Worm (Caenorhabditis elegans) whole organism, L2 larva: Measurements from ENCODE around the gene F40G9.8.

ENCODE experiments used
- C34F6.9 ChIP-seq: fragments of 150-350 bp; optimal IDR thresholded peaks from 2 replicates; lab custom pipeline; 2014; ENCODE audit warnings: missing biosample characterization, missing genetic modification characterization
- F13H6.1 ChIP-seq: sonication (generic microtip); optimal IDR thresholded peaks from 2 replicates; lab custom pipeline; 2016; ENCODE audit warnings: missing genetic modification characterization, missing compliant biosample characterization
- alr-1 ChIP-seq: fragments of 150-350 bp; optimal IDR thresholded peaks from 2 replicates; lab custom pipeline; 2014; ENCODE audit warnings: missing biosample characterization, missing genetic modification characterization
- aly-2 ChIP-seq: fragments of 150-350 bp; optimal IDR thresholded peaks from 2 replicates; lab custom pipeline; 2014; ENCODE audit warnings: missing biosample characterization, missing genetic modification characterization
- ama-1 ChIP-seq: fragments of 150-350 bp; optimal IDR thresholded peaks from 2 replicates; lab custom pipeline; 2018; ENCODE audit warnings: inconsistent platforms
- blmp-1 ChIP-seq: sonication (generic microtip); optimal IDR thresholded peaks from 2 replicates; lab custom pipeline; 2017; ENCODE audit warnings: missing genetic modification characterization, mild to moderate bottlenecking, missing compliant biosample characterization, antibody characterized with exemption, moderate library complexity; ENCODE audit not compliant: insufficient read depth
- ceh-16 ChIP-seq: fragments of 150-350 bp; optimal IDR thresholded peaks from 2 replicates; lab custom pipeline; 2014; ENCODE audit warnings: missing biosample characterization, missing genetic modification characterization
- ceh-82 ChIP-seq: fragments of 150-350 bp; optimal IDR thresholded peaks from 2 replicates; lab custom pipeline; 2014; ENCODE audit warnings: missing biosample characterization, missing genetic modification characterization
- crh-2 ChIP-seq: sonication (generic microtip); optimal IDR thresholded peaks from 2 replicates; lab custom pipeline; 2017; ENCODE audit warnings: missing biosample characterization, missing genetic modification characterization
- dmd-4 ChIP-seq: sonication (generic microtip); optimal IDR thresholded peaks from 2 replicates; lab custom pipeline; 2017; ENCODE audit warnings: missing biosample characterization, missing genetic modification characterization
- fos-1 ChIP-seq: fragments of 150-350 bp; optimal IDR thresholded peaks from 2 replicates; lab custom pipeline; 2014; ENCODE audit warnings: missing biosample characterization, missing genetic modification characterization
- gmeb-1 ChIP-seq: fragments of 150-350 bp; optimal IDR thresholded peaks from 2 replicates; lab custom pipeline; 2014; ENCODE audit warnings: missing biosample characterization, missing genetic modification characterization
- lin-11 ChIP-seq: fragments of 150-350 bp; sonication (generic microtip); optimal IDR thresholded peaks from 2 replicates; lab custom pipeline; 2014; ENCODE audit warnings: missing biosample characterization, missing genetic modification characterization, inconsistent platforms, mixed read lengths
- lin-39 ChIP-seq: fragments of 150-350 bp; optimal IDR thresholded peaks from 2 replicates; lab custom pipeline; 2014; ENCODE audit warnings: missing biosample characterization, missing genetic modification reagents, missing genetic modification characterization
- lsy-2 ChIP-seq, 2 experiments: fragments of 150-350 bp in 1 of 2; sonication (generic microtip) in 1 of 2; optimal IDR thresholded peaks; 2 replicates each; lab custom pipeline; 2014 to 2017; ENCODE audit warnings: missing biosample characterization in 2 of 2, missing genetic modification characterization in 2 of 2
- mdl-1 ChIP-seq, 2 experiments: fragments of 150-350 bp in 1 of 2; sonication (generic microtip) in 1 of 2; optimal IDR thresholded peaks; 2 replicates each; lab custom pipeline; 2017; ENCODE audit warnings: missing biosample characterization in 2 of 2, missing genetic modification characterization in 2 of 2
- nhr-10 ChIP-seq: sonication (generic microtip); optimal IDR thresholded peaks from 2 replicates; lab custom pipeline; 2017; ENCODE audit warnings: missing biosample characterization, missing genetic modification characterization
- nhr-12 ChIP-seq: fragments of 150-350 bp; optimal IDR thresholded peaks from 2 replicates; lab custom pipeline; 2014; ENCODE audit warnings: missing biosample characterization, missing genetic modification characterization
- nhr-129 ChIP-seq: fragments of 150-350 bp; optimal IDR thresholded peaks from 2 replicates; lab custom pipeline; 2014; ENCODE audit warnings: missing biosample characterization, missing genetic modification characterization
- nhr-21 ChIP-seq: fragments of 150-350 bp; optimal IDR thresholded peaks from 2 replicates; lab custom pipeline; 2014; ENCODE audit warnings: missing biosample characterization, missing genetic modification characterization
- nhr-237 ChIP-seq: fragments of 150-350 bp; optimal IDR thresholded peaks from 2 replicates; lab custom pipeline; 2014; ENCODE audit warnings: missing biosample characterization, missing genetic modification characterization
- nhr-6 ChIP-seq: fragments of 150-350 bp; optimal IDR thresholded peaks from 2 replicates; lab custom pipeline; 2014; ENCODE audit warnings: missing biosample characterization, missing genetic modification characterization
- peb-1 ChIP-seq: fragments of 150-350 bp; optimal IDR thresholded peaks from 2 replicates; lab custom pipeline; 2014; ENCODE audit warnings: missing biosample characterization, missing genetic modification characterization
- sem-4 ChIP-seq: fragments of 150-350 bp; optimal IDR thresholded peaks from 2 replicates; lab custom pipeline; 2014; ENCODE audit warnings: missing biosample characterization, missing genetic modification reagents, missing genetic modification characterization
- skn-1 ChIP-seq: sonication (generic microtip); optimal IDR thresholded peaks from 2 replicates; lab custom pipeline; 2017; ENCODE audit warnings: missing biosample characterization, missing genetic modification characterization
- sma-9 ChIP-seq, 2 experiments: fragments of 150-350 bp in 1 of 2; sonication (generic microtip) in 1 of 2; optimal IDR thresholded peaks; 2 replicates each; lab custom pipeline; 2014 to 2016; ENCODE audit warnings: missing genetic modification characterization in 2 of 2, mild to moderate bottlenecking in 1 of 2, missing biosample characterization in 1 of 2, missing compliant biosample characterization in 1 of 2, missing genetic modification reagents in 1 of 2, moderate library complexity in 1 of 2
- snpc-4 ChIP-seq: fragments of 150-350 bp; optimal IDR thresholded peaks from 2 replicates; lab custom pipeline; 2014; ENCODE audit warnings: missing biosample characterization, missing genetic modification characterization
- unc-39 ChIP-seq: fragments of 150-350 bp; optimal IDR thresholded peaks from 2 replicates; lab custom pipeline; 2014; ENCODE audit warnings: missing biosample characterization, missing genetic modification characterization
- unc-55 ChIP-seq: fragments of 150-350 bp; sonication (generic microtip); optimal IDR thresholded peaks from 3 replicates; lab custom pipeline; 2014; ENCODE audit warnings: missing biosample characterization, missing genetic modification reagents, missing genetic modification characterization
- unc-62 ChIP-seq: fragments of 150-350 bp; optimal IDR thresholded peaks from 2 replicates; lab custom pipeline; 2014; ENCODE audit warnings: missing biosample characterization, missing genetic modification reagents, missing genetic modification characterization
- zag-1 ChIP-seq: fragments of 150-350 bp; optimal IDR thresholded peaks from 2 replicates; lab custom pipeline; 2014; ENCODE audit warnings: missing biosample characterization, missing genetic modification characterization
- ztf-1 ChIP-seq: fragments of 200-800 bp; sonication (Bioruptor generic); conservative IDR thresholded peaks from 2 replicates; pipeline ENCODE4 v1.3.6; 2022; ENCODE audit warnings: missing genetic modification characterization, missing compliant biosample characterization
- ztf-11 ChIP-seq: sonication (generic microtip); optimal IDR thresholded peaks from 2 replicates; lab custom pipeline; 2017; ENCODE audit warnings: missing biosample characterization, missing genetic modification characterization
- ztf-4 ChIP-seq: fragments of 150-350 bp; optimal IDR thresholded peaks from 2 replicates; lab custom pipeline; 2014; ENCODE audit warnings: missing biosample characterization, missing genetic modification characterization

The F40G9.8 gene

DNA sequence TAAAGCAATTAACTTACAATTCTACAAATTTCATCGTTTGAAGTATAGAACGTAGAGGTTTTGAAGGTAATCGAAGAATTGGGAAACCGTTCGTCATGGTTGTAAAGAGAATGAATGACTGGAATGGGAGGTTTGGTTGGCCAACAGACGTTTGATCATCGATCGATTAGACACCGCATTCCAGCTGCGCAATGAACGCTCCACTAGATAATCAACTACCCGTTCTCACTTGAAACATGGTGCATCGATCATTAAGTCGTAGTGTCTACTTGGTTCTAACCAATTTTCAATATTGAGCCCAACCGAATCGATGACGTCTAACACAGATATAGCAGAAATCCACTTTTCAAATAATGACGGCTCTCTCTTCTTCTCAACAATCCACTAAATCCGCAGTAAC, 21.6 kb downstream of the F40G9.8 start, which contains the start of gene fbxb-82:
fbxb-82 (minus strand) TSS at position 101 of the 400 bp plus-strand sequence.
- TF ChIP-seq unc-39 (tag; lab: Kevin White, UChicago): no peak
- TF ChIP-seq ztf-11 (tag; lab: Kevin White, UChicago): no peak
- TF ChIP-seq sma-9 (GFP tag; optimal IDR thresholded peaks at IDR 0.05; lab: Kevin White, UChicago): no peak
- TF ChIP-seq sma-9 (tag; optimal IDR thresholded peaks at IDR 0.05; lab: Kevin White, UChicago): no peak
- TF ChIP-seq unc-55 (GFP tag; lab: Kevin White, UChicago): no peak
- TF ChIP-seq snpc-4: no peak
- TF ChIP-seq lin-11 (tag; lab: Kevin White, UChicago): no peak
- no peak for TF ChIP-seq lin-39
- TF ChIP-seq alr-1: no peak
- no peak for TF ChIP-seq ztf-1

DNA sequence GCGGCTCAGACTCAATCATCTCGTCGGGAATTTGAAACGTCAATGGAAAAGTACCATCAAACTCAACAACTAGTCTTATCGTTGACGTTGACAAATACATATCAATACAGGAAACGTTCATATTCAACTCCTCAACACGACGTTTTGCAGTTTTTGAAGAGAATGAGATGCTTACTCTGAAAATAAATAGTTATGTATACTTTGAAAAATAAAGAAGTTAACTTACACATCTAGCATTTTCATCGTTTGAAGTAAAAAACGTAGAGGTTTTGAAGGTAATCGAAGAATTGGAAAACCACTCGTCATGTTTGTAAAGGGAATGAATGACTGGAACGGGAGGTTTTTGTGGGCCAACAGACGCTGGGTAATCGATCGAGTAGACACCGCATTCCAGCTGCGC, 23.8 kb downstream of the F40G9.8 start, which contains the start of gene fbxb-81:
fbxb-81 (minus strand) TSS at position 314 of the 400 bp plus-strand sequence.
- no peak for TF ChIP-seq lin-39

DNA sequence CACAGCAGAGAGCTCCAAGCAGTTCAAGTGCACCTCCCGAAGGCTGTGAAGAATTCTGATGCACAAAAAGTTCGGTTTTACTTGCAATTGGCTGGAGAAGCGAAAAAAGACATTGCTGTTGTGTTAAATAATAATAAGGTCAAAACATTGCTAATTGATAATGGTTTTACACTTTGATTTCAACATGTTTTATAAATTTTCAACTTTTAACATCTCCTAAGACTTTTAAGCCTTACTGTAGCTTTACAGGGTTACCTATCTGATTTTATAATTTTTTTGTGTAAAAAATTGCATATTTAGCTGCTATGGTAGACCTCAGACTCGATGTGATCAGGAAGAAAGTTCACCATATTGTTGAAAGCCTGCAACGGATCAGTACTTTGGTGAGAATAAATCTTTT, 30.5 kb downstream of the F40G9.8 start, which contains the start of gene pals-25:
pals-25 (plus strand) TSS at position 301 of the 400 bp plus-strand sequence.
- TF ChIP-seq zag-1 (no peak), blmp-1 (tag; lab: Kevin White, UChicago) (no peak), unc-39 (tag; lab: Kevin White, UChicago) (no peak), ztf-11 (tag; lab: Kevin White, UChicago) (no peak), ama-1 (lab: Kevin White, UChicago) (no peak), ztf-1 (no peak), mdl-1 (tag; optimal IDR thresholded peaks at IDR 0.05; lab: Kevin White, UChicago) (no peak), aly-2 (tag; lab: Kevin White, UChicago) (no peak), snpc-4 (no peak), lin-39 (no peak), nhr-129 (tag; lab: Kevin White, UChicago) (no peak), lin-11 (tag; lab: Kevin White, UChicago) (no peak), gmeb-1 (tag; lab: Kevin White, UChicago) (no peak), ceh-82 (tag; lab: Kevin White, UChicago) (no peak), nhr-10 (tag; lab: Kevin White, UChicago) (no peak)

DNA sequence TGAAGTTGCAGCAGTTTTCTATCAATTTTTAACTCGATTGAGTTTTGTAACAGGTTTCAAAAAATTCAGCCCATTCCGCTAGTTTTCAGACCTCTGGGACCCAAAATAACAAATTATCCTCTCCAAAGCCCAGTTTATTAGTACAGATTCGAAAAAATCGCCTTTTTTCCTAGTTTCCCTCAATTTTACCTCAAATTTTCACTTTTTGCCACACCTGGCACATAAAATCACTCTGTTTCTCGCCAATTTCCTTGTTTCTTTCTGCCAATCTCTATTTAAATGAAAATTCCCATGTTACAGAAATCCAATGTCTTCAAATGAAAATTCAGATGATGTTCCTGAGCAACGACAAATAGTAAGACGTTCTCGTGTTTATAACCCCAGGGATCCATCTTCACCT, 32.6 kb downstream of the F40G9.8 start, which contains the start of gene pals-22:
pals-22 (plus strand) TSS at position 301 of the 400 bp plus-strand sequence.
- TF ChIP-seq nhr-6 (no peak), peb-1 (tag; lab: Kevin White, UChicago) (no peak)
- TF ChIP-seq, all 48 proteins: peak for 0

DNA sequence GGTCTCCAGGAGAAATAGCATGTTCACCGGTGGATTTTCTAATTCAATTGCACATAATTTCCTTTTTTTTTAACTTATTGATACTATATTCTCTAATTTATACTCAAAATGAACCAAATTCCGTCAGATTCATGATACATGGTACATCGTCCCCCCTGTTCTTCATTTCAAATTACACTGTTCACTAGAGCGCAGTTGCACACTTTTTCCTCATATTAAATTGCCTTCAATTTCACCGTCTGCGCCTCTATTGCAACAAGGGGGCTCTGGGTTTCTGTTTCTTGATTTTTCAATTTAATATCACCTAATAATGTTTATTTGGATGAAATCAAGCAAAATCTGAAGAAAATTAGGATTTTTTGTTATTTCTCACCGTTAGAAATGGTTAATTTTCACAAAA, 33.0 kb downstream of the F40G9.8 start:
- peak in 1 of 2 experiments; percentile 75 for TF ChIP-seq lsy-2 (tag; optimal IDR thresholded peaks at IDR 0.05; lab: Kevin White, UChicago)
- peak; percentile 19 for TF ChIP-seq zag-1
- no peak for TF ChIP-seq lin-11 (tag; lab: Kevin White, UChicago)
- no peak for TF ChIP-seq skn-1 (tag; lab: Kevin White, UChicago)
- peak; percentile 46 for TF ChIP-seq gmeb-1 (tag; lab: Kevin White, UChicago)
- TF ChIP-seq nhr-129 (tag; lab: Kevin White, UChicago): peak; percentile 79
- peak; percentile 31 for TF ChIP-seq nhr-6
- no peak for TF ChIP-seq ama-1 (lab: Kevin White, UChicago)
- peak; percentile 54 for TF ChIP-seq fos-1 (tag; lab: Kevin White, UChicago)
- peak; percentile 22 for TF ChIP-seq F13H6.1 (tag; lab: Kevin White, UChicago)
- TF ChIP-seq nhr-21 (tag; lab: Kevin White, UChicago): peak; percentile 16
- peak; percentile 84 for TF ChIP-seq unc-55 (GFP tag; lab: Kevin White, UChicago)
- TF ChIP-seq C34F6.9: peak; percentile 83
- TF ChIP-seq crh-2: peak; percentile 60
- TF ChIP-seq unc-62 (GFP tag; lab: Kevin White, UChicago): no peak

DNA sequence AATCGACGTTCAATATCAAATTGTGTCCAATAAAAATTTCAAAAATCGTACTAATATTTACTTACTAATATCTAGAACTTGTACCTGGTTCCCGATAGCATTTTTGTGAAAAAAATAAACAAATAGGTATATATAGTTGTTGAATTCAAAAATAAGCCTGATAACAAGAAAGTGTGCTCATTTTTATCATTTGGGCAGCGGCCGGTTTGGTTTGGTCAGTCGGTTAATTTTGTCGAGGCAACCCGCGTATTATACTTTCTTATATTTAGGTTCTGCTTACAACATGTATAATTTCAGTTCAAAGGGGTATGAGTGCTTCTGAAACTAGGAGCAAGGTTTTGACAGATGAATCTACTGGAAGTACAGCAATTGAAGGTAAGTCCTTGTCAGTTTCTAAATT, 34.0 kb downstream of the F40G9.8 start, which contains the start of the genes nhr-280 and C29F9.2:
nhr-280 (minus strand) TSS at position 101 of the 400 bp plus-strand sequence.
C29F9.2 (plus strand) TSS at position 298 of the 400 bp plus-strand sequence.
- no peak for TF ChIP-seq sem-4
- no peak for TF ChIP-seq ztf-4 (tag; lab: Kevin White, UChicago)
- TF ChIP-seq nhr-237 (tag; lab: Kevin White, UChicago): no peak
- TF ChIP-seq zag-1: no peak
- no peak for TF ChIP-seq lin-11 (tag; lab: Kevin White, UChicago)
- no peak for TF ChIP-seq nhr-10 (tag; lab: Kevin White, UChicago)
- TF ChIP-seq dmd-4 (tag; lab: Kevin White, UChicago): no peak
- no peak for TF ChIP-seq ceh-16 (tag; lab: Kevin White, UChicago)
- no peak for TF ChIP-seq nhr-21 (tag; lab: Kevin White, UChicago)
- no peak for TF ChIP-seq nhr-12 (tag; lab: Kevin White, UChicago)
- TF ChIP-seq unc-39 (tag; lab: Kevin White, UChicago): no peak
- no peak for TF ChIP-seq crh-2
